Worm (Caenorhabditis elegans) whole organism, late embryonic: ENCODE data around the gene fcho-1.

Experiments
- K02D7.2 ChIP-seq: sonication (generic microtip); optimal IDR thresholded peaks from 2 replicates; lab custom pipeline; 2017; ENCODE audit warnings: mild to moderate bottlenecking, missing genetic modification characterization, missing compliant biosample characterization
- che-1 ChIP-seq: sonication (generic microtip); optimal IDR thresholded peaks from 2 replicates; lab custom pipeline; 2016; ENCODE audit warnings: mild to moderate bottlenecking, missing genetic modification characterization, missing compliant biosample characterization
- ets-4 ChIP-seq: sonication (generic microtip); optimal IDR thresholded peaks from 2 replicates; lab custom pipeline; 2016; ENCODE audit warnings: missing genetic modification characterization, missing compliant biosample characterization
- hlh-30 ChIP-seq: sonication (generic microtip); optimal IDR thresholded peaks from 2 replicates; lab custom pipeline; 2017; ENCODE audit warnings: antibody characterized with exemption, missing genetic modification characterization, missing compliant biosample characterization; ENCODE audit not compliant: insufficient read depth
- pha-4 ChIP-seq: fragments of 150-350 bp; optimal IDR thresholded peaks from 2 replicates; lab custom pipeline; 2018; ENCODE audit warnings: missing biosample characterization, missing genetic modification reagents, missing genetic modification characterization
- pqm-1 ChIP-seq: sonication (generic microtip); optimal IDR thresholded peaks from 2 replicates; lab custom pipeline; 2016; ENCODE audit warnings: missing genetic modification characterization, missing compliant biosample characterization
- rnt-1 ChIP-seq: sonication (generic microtip); optimal IDR thresholded peaks from 2 replicates; lab custom pipeline; 2016; ENCODE audit warnings: missing genetic modification characterization, missing compliant biosample characterization

ce11 chrII:1338196-1338595 is 27.9 kb downstream of the fcho-1 start:
- no peak for TF ChIP-seq che-1 (tag; lab: Kevin White, UChicago)
- TF ChIP-seq pqm-1 = no peak
- no peak for TF ChIP-seq K02D7.2 (tag; lab: Kevin White, UChicago)
- no peak for TF ChIP-seq hlh-30 (tag; lab: Kevin White, UChicago)
- no peak for TF ChIP-seq rnt-1
- TF ChIP-seq pha-4 (tag; lab: Kevin White, UChicago) = no peak
- TF ChIP-seq ets-4 (tag; lab: Kevin White, UChicago) = no peak
